Fruit fly (Drosophila melanogaster): ENCODE results near the gene CG13707.

CG13707 gene

DNA sequence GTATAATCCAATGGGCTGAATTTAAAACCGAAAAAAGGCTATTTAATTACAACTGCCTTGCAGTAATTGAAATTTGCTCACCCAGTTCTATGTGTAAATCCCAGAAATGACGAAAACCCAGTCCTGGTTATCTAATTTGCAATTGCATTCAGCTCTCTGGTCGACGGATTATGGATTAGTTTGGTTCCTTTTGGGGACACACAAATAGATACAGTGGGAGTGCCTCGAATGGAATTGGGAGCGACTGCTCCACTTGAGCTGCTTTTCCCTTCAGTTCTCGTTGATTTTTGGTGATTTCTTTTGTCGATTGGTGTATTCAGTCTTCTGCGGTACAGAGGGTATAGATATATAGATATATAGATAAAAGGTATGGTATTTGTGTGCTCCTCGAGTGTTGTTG lies 6.4 kb downstream of the CG13707 start, which contains the start of gene CG13708:
Gene CG13708, minus strand, starts transcription at position 101 of the 400 bp plus-strand sequence.
- TF ChIP-seq Sin3A (optimal IDR thresholded peaks at IDR 0.05) = no peak
- TF ChIP-seq Myc (optimal IDR thresholded peaks at IDR 0.05) = no peak

DNA sequence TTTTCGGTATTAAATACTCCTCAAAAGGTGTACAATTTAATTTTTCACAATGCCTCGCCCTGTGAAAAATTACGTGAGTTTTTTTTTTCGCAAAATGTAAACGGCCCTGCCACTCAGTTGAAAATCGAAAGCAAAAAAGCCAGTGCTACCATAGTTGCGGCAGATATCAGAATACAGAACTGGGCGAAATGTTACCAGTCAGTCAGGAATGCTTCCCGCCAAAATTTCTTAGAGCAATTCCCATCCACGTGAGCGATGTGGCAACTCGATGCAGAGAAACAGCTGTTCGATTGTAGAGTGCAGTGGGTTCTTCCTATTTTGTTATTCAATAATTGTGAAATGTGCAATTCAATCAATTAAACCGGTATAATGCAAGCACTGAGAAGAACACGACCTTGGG lies 14.3 kb downstream of the CG13707 start, which contains the start of the genes Dhc64C and LeuRS-m:
Gene Dhc64C, minus strand, starts transcription at position 104 of the 400 bp plus-strand sequence.
Gene LeuRS-m, plus strand, starts transcription at position 270 of the 400 bp plus-strand sequence.
- no peak for TF ChIP-seq insv (optimal IDR thresholded peaks at IDR 0.05)
- TF ChIP-seq psq (optimal IDR thresholded peaks at IDR 0.05) = no peak
- TF ChIP-seq ttk (optimal IDR thresholded peaks at IDR 0.05) = no peak
- TF ChIP-seq Sin3A (optimal IDR thresholded peaks at IDR 0.05) = no peak
- TF ChIP-seq h (optimal IDR thresholded peaks at IDR 0.05) = no peak
- no peak for TF ChIP-seq Myc (optimal IDR thresholded peaks at IDR 0.05)

DNA sequence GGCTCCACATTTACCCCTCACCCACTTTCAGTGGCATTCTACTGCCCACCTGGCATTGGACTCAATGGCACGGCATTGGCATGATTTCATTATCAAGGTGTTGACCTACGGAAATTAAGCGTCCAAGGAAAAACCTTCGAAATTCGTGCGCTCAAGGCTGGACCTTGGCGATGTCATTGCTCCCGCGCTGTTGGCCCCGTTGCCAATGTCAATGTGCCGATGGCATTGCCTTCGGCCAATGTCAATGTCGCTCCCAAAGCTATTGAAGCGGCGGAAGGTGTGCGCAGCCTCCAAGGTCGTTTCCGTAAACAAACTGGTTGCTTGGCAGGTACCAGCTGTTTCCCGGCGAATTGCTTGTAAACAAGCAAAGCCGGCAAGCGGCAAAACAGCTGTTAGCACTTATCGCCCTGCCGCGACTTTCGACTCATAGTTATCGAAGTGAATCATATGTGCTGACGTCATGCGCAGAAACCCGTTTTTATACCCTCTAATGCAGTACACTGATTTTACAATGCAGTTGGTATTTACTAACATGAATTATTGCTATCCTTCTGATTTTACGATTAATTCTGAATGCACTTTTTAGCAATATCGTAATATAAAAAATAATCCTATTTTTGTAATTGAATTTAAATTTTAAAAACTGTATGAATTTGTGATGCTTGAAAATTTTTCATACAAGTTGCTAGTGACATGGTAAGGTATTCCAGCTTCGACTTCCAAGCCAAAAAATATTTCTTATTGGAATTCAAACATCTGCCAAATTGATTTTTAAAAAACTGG lies 15.4 kb downstream of the CG13707 start:
- TF ChIP-seq Myc (optimal IDR thresholded peaks at IDR 0.05) (no peak), Sin3A (optimal IDR thresholded peaks at IDR 0.05) (no peak), h (optimal IDR thresholded peaks at IDR 0.05) (no peak), insv (optimal IDR thresholded peaks at IDR 0.05) (no peak), ttk (optimal IDR thresholded peaks at IDR 0.05) (no peak), psq (optimal IDR thresholded peaks at IDR 0.05) (no peak)

DNA sequence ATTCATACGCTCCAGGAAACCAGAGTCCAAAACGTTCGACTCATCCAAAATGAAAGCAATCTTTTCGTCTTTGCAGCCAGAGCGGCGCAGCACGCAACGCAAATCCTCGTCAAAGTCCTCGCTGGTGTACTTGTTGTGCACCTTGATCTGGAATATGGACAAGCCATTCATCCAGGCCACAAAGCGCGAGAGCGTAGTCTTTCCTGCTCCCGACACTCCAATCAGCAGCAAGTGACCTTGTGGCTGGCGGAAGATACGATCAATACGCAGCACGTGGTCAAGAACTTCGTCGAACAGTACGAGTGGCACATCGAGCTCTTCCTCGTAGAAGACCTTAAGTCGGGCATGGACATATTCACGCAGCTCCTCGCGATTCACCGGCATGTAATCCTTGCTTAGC lies 25.7 kb downstream of the CG13707 start:
- no peak for TF ChIP-seq h (optimal IDR thresholded peaks at IDR 0.05)
- TF ChIP-seq Sin3A (optimal IDR thresholded peaks at IDR 0.05) = no peak
- no peak for TF ChIP-seq psq (optimal IDR thresholded peaks at IDR 0.05)
- no peak for TF ChIP-seq ttk (optimal IDR thresholded peaks at IDR 0.05)
- TF ChIP-seq insv (optimal IDR thresholded peaks at IDR 0.05) = no peak
- no peak for TF ChIP-seq Myc (optimal IDR thresholded peaks at IDR 0.05)

DNA sequence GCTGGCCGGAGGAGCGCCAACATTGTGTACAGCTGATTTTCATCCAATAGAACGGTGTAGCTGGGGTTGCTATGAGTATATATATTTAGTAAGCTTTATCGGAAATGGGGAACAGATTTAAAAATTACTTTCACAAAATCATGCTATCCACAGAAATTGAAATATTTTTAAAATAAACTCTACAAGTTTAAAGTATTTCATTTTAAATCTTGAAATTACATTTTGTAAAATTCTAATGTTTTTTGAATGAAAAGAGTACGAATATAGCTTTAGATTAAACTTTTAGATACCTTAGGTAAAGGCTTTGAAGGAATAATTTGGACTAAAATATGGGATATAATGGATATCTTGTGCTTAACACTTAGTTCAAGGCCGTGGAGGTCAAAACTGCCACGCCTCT lies 32.6 kb downstream of the CG13707 start, which contains the start of gene CG18808:
Gene CG18808, minus strand, starts transcription at position 101 of the 400 bp plus-strand sequence.
- TF ChIP-seq ttk (optimal IDR thresholded peaks at IDR 0.05) (no peak), Myc (optimal IDR thresholded peaks at IDR 0.05) (no peak), psq (optimal IDR thresholded peaks at IDR 0.05) (no peak), Sin3A (optimal IDR thresholded peaks at IDR 0.05) (no peak), h (optimal IDR thresholded peaks at IDR 0.05) (no peak), insv (optimal IDR thresholded peaks at IDR 0.05) (no peak)

DNA sequence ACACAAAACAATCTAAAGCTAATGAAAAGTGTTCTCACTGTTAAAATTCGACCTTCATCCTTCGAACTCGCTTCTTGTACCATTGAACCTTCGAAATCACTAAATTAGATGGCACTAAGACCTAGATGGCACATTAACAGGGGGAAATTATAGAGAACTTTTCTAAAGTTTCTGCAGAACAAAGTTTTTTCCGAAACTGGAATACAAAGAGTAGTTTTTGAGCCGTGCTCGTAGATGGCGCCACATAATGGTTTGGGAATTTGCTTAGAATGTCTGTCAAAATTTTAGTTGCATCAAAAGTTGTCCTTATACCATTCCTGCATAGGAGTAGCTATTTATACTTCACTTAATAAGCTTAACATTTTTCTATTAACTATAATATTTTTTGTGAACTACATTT lies 34.2 kb downstream of the CG13707 start:
- TF ChIP-seq Sin3A (optimal IDR thresholded peaks at IDR 0.05) (no peak), psq (optimal IDR thresholded peaks at IDR 0.05) (no peak), h (optimal IDR thresholded peaks at IDR 0.05) (no peak), ttk (optimal IDR thresholded peaks at IDR 0.05) (no peak)

DNA sequence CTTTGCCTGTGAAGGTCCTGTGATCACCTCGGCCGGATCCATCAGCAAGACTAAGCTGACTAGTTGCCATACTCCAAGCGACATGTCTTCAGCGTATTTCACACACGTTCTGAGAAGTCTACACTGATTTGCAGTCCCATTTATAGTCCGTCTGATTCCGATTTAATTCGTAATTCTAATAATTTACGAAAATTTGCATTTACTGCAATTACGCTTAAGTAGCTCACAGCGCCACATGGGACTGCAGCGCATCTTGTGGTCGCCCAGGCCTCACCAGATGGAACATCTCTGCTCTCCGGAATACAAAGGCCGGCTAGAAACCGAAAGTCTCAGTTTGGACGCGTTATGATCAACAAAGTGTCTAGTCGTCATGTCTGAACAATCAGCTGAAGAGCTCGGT lies 34.7 kb downstream of the CG13707 start, which contains the start of gene CG7509:
Gene CG7509, minus strand, starts transcription at position 101 of the 400 bp plus-strand sequence.
- TF ChIP-seq psq (optimal IDR thresholded peaks at IDR 0.05) = no peak
- no peak for TF ChIP-seq insv (optimal IDR thresholded peaks at IDR 0.05)
- TF ChIP-seq Myc (optimal IDR thresholded peaks at IDR 0.05) = no peak
- no peak for TF ChIP-seq ttk (optimal IDR thresholded peaks at IDR 0.05)
- no peak for TF ChIP-seq Sin3A (optimal IDR thresholded peaks at IDR 0.05)
- TF ChIP-seq h (optimal IDR thresholded peaks at IDR 0.05) = no peak

DNA sequence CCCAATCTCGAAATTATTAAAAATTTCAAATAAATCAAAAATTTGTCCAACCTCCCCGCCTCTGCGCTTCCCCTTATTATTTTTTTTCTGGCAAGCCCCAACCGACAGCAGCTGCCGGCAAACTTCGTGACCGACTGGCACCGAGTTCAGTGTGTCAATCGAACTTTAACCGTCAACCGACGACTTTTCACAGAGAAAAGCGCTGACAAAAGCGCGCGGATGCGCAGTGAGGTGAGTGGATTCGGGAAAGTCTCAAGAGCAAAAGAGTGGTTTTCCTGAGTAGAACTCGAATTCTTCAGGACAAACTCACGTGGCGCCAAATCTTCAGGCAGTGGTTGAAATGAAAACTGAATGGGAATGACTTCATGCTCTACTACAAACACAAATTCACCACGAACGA lies 39.3 kb downstream of the CG13707 start:
- no peak for TF ChIP-seq ttk (optimal IDR thresholded peaks at IDR 0.05)

Data from Kc167 (cell line).